Worm (Caenorhabditis elegans): Measurements from ENCODE around the gene fbxb-79.

DNA sequence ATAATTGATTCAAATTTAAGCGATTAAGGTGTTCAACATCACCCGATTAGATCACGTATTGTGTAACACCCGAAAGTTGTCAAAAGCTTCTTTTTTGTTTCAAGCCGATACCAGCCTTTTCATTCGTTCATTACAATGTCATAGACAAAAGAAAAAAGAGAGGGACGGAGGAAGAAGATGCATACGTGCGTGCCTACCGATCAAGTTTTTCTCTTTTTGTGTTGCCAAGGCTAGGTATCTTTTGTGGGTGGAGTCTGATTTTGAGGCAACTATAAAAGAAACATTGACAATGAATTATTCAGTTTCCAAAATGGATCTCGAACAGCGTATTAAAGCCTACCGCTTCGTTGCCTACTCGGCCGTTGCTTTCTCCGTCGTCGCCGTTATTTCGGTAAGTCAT is 35.9 kb upstream of the fbxb-79 start, which contains the start of gene col-125:
- TF ChIP-seq him-1 (tag; optimal IDR thresholded peaks at IDR 0.05) (no peak), W03F9.2 (tag; optimal IDR thresholded peaks at IDR 0.05) (no peak), dao-5 (tag; optimal IDR thresholded peaks at IDR 0.05) (no peak)

Measured in whole organism, L4/young adult.